Worm (Caenorhabditis elegans): Measurements from ENCODE around the gene ints-11.

The ints-11 gene

DNA sequence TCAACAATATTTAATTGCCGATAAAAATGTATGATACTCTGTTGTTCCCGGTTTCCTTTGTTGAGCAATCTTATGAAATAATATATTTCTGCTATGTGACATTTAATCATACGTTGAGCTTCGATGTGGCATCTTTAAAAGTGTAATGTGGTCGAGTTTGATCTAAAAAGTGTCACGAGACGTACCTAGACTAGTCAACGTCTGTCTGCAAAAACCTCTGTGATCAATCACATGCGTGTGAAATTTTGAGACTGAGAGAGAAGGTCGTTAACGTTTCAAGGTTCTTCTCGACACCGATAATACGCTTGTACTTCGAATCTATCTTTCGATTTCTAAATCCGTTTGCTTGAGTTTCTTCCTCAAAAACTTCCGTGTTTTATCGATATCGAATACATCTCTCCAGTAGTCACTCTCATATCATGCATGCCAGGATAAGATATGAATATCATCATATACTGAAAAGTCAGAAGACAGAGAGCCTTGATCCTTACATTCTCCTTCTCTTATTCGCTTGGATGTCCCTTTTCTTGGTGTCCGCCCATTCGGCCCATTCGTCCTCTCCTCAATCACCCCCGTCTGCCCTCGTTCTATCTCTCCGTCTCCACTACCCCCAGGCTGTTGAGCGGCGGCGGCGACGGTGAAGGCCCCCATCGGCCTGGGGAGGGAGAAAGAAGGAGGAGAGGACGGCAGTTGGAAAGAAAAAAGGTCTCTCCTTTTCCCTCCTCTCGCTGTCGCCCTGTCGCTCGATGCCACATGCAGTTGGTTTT lies 14.8 kb downstream of the ints-11 start (continued):
- TF ChIP-seq alr-1 (tag; optimal IDR thresholded peaks at IDR 0.05; ENCODE audit: borderline replicate concordance) (no peak), egl-13 (tag; optimal IDR thresholded peaks at IDR 0.05) (peak; percentile 46), aly-2 (tag; optimal IDR thresholded peaks at IDR 0.05) (no peak), mef-2 (tag; optimal IDR thresholded peaks at IDR 0.05) (no peak), egl-27 (tag; optimal IDR thresholded peaks at IDR 0.05) (no peak), nhr-90 (tag; optimal IDR thresholded peaks at IDR 0.05; ENCODE audit: poor library complexity) (peak; percentile 41), fkh-10 (GFP tag; optimal IDR thresholded peaks at IDR 0.05) (no peak), skn-1 (tag; optimal IDR thresholded peaks at IDR 0.05) (peak; percentile 43), sptf-1 (tag; optimal IDR thresholded peaks at IDR 0.05) (no peak), zag-1 (tag; optimal IDR thresholded peaks at IDR 0.05) (no peak), ceh-88 (GFP tag; IDR thresholded peaks at IDR 0.05) (no peak; the same call in 1 of the 2 replicates), lsy-2 (tag; optimal IDR thresholded peaks at IDR 0.05) (peak; percentile 69 to 76), pqm-1 (tag; optimal IDR thresholded peaks at IDR 0.05) (no peak), efl-1 (optimal IDR thresholded peaks at IDR 0.05) (peak; percentile 6 to 33), efl-1 (GFP tag; optimal IDR thresholded peaks at IDR 0.05 in 1 of 2) (peak; percentile 12 to 58), xbp-1 (tag; optimal IDR thresholded peaks at IDR 0.05) (peak; percentile 72), C04F5.9 (tag; optimal IDR thresholded peaks at IDR 0.05) (no peak), nhr-77 (tag; optimal IDR thresholded peaks at IDR 0.05) (no peak), F16B12.6 (tag; optimal IDR thresholded peaks at IDR 0.05) (peak; percentile 11), blmp-1 (tag; optimal IDR thresholded peaks at IDR 0.05) (peak; percentile 55), nhr-20 (tag; optimal IDR thresholded peaks at IDR 0.05) (peak; percentile 92), mep-1 (tag; optimal IDR thresholded peaks at IDR 0.05) (peak; percentile 21), nhr-12 (tag; optimal IDR thresholded peaks at IDR 0.05) (no peak), unc-98 (GFP tag; IDR thresholded peaks at IDR 0.05) (no peak), lin-13 (GFP tag; optimal IDR thresholded peaks at IDR 0.05) (no peak), nhr-84 (tag; optimal IDR thresholded peaks at IDR 0.05) (no peak), nhr-76 (tag; optimal IDR thresholded peaks at IDR 0.05) (no peak), nhr-28 (tag; optimal IDR thresholded peaks at IDR 0.05) (no peak), swsn-7 (tag; optimal IDR thresholded peaks at IDR 0.05) (peak; percentile 27), ets-5 (GFP tag; IDR thresholded peaks at IDR 0.05) (no peak), snu-23 (GFP tag; optimal IDR thresholded peaks at IDR 0.05) (peak; percentile 87), pag-3 (tag; optimal IDR thresholded peaks at IDR 0.05; ENCODE audit: borderline replicate concordance, insufficient read depth) (peak; percentile 81), irx-1 (tag; optimal IDR thresholded peaks at IDR 0.05) (peak; percentile 30), tlp-1 (tag; optimal IDR thresholded peaks at IDR 0.05) (no peak), ceh-90 (tag; optimal IDR thresholded peaks at IDR 0.05) (peak; percentile 30), C16A3.4 (tag; optimal IDR thresholded peaks at IDR 0.05) (peak; percentile 29), pax-3 (tag; optimal IDR thresholded peaks at IDR 0.05) (peak; percentile 14), hlh-17 (GFP tag; optimal IDR thresholded peaks at IDR 0.05; ENCODE audit: borderline replicate concordance) (no peak), sup-37 (GFP tag; optimal IDR thresholded peaks at IDR 0.05) (no peak), mab-9 (GFP tag; IDR thresholded peaks at IDR 0.05) (no peak), tbx-2 (tag; optimal IDR thresholded peaks at IDR 0.05) (peak; percentile 50), lir-3 (tag; optimal IDR thresholded peaks at IDR 0.05; ENCODE audit: poor library complexity) (peak; percentile 33), hpl-2 (GFP tag; optimal IDR thresholded peaks at IDR 0.05) (no peak), unc-130 (tag; optimal IDR thresholded peaks at IDR 0.05) (peak; percentile 90), lin-14 (GFP tag; optimal IDR thresholded peaks at IDR 0.05) (peak; percentile 82), ztf-11 (tag; optimal IDR thresholded peaks at IDR 0.05) (peak in 1 of 2 experiments; percentile 12), nhr-71 (tag; optimal IDR thresholded peaks at IDR 0.05) (peak; percentile 93), nhr-85 (tag) (peak; percentile 92), unc-62 (GFP tag; optimal IDR thresholded peaks at IDR 0.05) (no peak), aha-1 (tag; optimal IDR thresholded peaks at IDR 0.05) (peak; percentile 22), zip-4 (GFP tag; optimal IDR thresholded peaks at IDR 0.05) (no peak)

All from whole organism, L1 larva.